Worm (Caenorhabditis elegans) whole organism, L2 larva: ENCODE measurements around the gene srh-21.

ENCODE experiments used
- nhr-11 ChIP-seq: fragments of 150-350 bp; optimal IDR thresholded peaks from 2 replicates; lab custom pipeline; 2014; ENCODE audit warnings: missing biosample characterization, missing genetic modification characterization
- nhr-237 ChIP-seq: fragments of 150-350 bp; optimal IDR thresholded peaks from 2 replicates; lab custom pipeline; 2014; ENCODE audit warnings: missing biosample characterization, missing genetic modification characterization
- ztf-11 ChIP-seq: sonication (generic microtip); optimal IDR thresholded peaks from 2 replicates; lab custom pipeline; 2017; ENCODE audit warnings: missing biosample characterization, missing genetic modification characterization

ce11 chrV:4975140-4975539 lies 48.7 kb downstream of the srh-21 start, which contains the start of gene F26G5.1:
- TF ChIP-seq nhr-237 (tag; lab: Kevin White, UChicago) (no peak), nhr-11 (tag; lab: Kevin White, UChicago) (no peak), ztf-11 (tag; lab: Kevin White, UChicago) (no peak)
